Fruit fly (Drosophila melanogaster): ENCODE data around the gene CG33969.

dm6 chr3L:20413304-20413703 lies 20.0 kb upstream of the CG33969 start, which contains the start of gene zye:
- TF ChIP-seq CG8632 (GFP tag; optimal IDR thresholded peaks at IDR 0.05) (no peak), Sox14 (GFP tag; optimal IDR thresholded peaks at IDR 0.05) (no peak), CG10631 (GFP tag; optimal IDR thresholded peaks at IDR 0.05) (no peak), eg (GFP tag; IDR thresholded peaks at IDR 0.05) (no peak), CG11294 (GFP tag; IDR thresholded peaks at IDR 0.05) (no peak), CG32006 (GFP tag; optimal IDR thresholded peaks at IDR 0.05) (no peak), Eip78C (GFP tag) (no peak)

All from whole organism, prepupa.